Fruit fly (Drosophila melanogaster) whole organism, pupa: ENCODE results near the gene CG10970.

Source experiments
- CG12605 ChIP-seq: fragments of 200-800 bp; sonication (Bioruptor generic); IDR thresholded peaks from 2 replicates; pipeline ENCODE4 v1.3.6; 2022; ENCODE audit warnings: missing biosample characterization, missing genetic modification characterization
- CG13204 ChIP-seq: fragments of 200-800 bp; sonication (Bioruptor generic); optimal IDR thresholded peaks from 2 replicates; lab custom pipeline; 2018; ENCODE audit warnings: missing biosample characterization, mild to moderate bottlenecking, missing genetic modification characterization, moderate library complexity
- CG32121 ChIP-seq: fragments of 200-800 bp; sonication (Bioruptor generic); IDR thresholded peaks from 2 replicates; pipeline ENCODE4 v1.3.6; 2022; ENCODE audit warnings: missing biosample characterization, missing genetic modification characterization
- D1 ChIP-seq: fragments of 200-800 bp; sonication (Bioruptor generic); optimal IDR thresholded peaks from 2 replicates; lab custom pipeline; 2018; ENCODE audit warnings: missing biosample characterization, mild to moderate bottlenecking, missing genetic modification characterization, moderate library complexity
- Pif1A ChIP-seq: fragments of 200-800 bp; sonication (Bioruptor generic); optimal IDR thresholded peaks from 3 replicates; lab custom pipeline; 2016; ENCODE audit warnings: missing biosample characterization, missing genetic modification characterization
- Snoo ChIP-seq: fragments of 200-800 bp; sonication (Bioruptor generic); optimal IDR thresholded peaks from 3 replicates; lab custom pipeline; 2017; ENCODE audit warnings: missing biosample characterization, mild to moderate bottlenecking, missing genetic modification characterization, inconsistent platforms
- rn ChIP-seq: fragments of 200-800 bp; sonication (Bioruptor generic); IDR thresholded peaks from 2 replicates; pipeline ENCODE4 v1.3.6; 2022; ENCODE audit warnings: missing biosample characterization, missing genetic modification characterization

DNA sequence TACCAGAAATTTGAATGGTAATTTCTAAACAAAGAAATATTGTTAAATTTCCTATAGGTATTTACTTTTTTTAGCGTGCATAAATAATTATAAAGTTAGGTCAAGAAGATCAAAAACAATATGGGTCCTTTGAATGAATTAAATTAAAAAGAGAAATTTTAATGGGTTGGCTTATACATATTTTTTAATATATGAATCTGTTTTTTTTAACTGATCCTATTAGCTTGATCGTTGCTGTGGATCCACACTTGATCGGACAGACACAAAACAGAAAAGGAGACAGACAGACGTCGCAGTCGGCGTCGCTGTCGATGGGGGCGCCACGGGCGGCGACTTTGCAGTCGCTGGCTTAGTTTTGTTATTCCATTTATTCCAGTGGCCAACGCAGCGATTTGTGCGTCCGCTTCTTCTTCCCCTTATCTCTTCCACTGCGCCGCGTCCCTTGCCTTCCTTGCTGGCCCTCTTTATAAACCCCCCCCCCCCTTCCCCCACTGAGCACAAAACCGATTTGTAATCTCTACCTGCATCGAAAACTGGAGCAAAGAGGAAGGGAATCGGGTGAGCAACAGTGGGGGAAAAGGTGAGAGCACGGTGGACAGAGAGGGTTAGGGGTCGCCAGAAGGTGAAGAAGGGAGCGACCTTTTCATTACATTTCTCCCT is 23.4 kb downstream of the CG10970 start:
- TF ChIP-seq Pif1A (peak; percentile 76), D1 (tag; lab: Kevin White, UChicago) (peak; percentile 75), CG13204 (GFP tag; lab: Kevin White, UChicago) (peak; percentile 96), Snoo (tag; lab: Kevin White, UChicago) (peak; percentile 60), rn (GFP tag; lab: Robert Waterston, UW) (0 out of 2 replicates have a peak, but pooled peaks have one; percentile 19), CG32121 (peak; percentile 57; the same call in 1 of the 2 replicates), CG12605 (GFP tag; lab: Robert Waterston, UW) (peak; percentile 62; the same call in 1 of the 2 replicates)
